Fruit fly (Drosophila melanogaster) whole organism, embryonic: ENCODE results near the gene Jhbp11.

Source experiments
- Abd-B ChIP-seq: fragments of 200-800 bp; sonication (Bioruptor generic); optimal IDR thresholded peaks from 2 replicates; lab custom pipeline; 2018; ENCODE audit warnings: missing biosample characterization, mild to moderate bottlenecking, missing genetic modification characterization, moderate library complexity
- BEAF-32 ChIP-seq: fragments of 200-800 bp; sonication (Bioruptor generic); optimal IDR thresholded peaks from 3 replicates; lab custom pipeline; 2017; ENCODE audit warnings: missing biosample characterization, missing genetic modification characterization, mild to moderate bottlenecking, moderate library complexity, missing genetic modification reagents
- CG10431 ChIP-seq: fragments of 200-800 bp; sonication (Bioruptor generic); optimal IDR thresholded peaks from 3 replicates; lab custom pipeline; 2018; ENCODE audit warnings: missing biosample characterization, mild to moderate bottlenecking, missing genetic modification characterization
- CG10979 ChIP-seq: fragments of 200-800 bp; sonication (Bioruptor generic); optimal IDR thresholded peaks from 2 replicates; lab custom pipeline; 2018; ENCODE audit warnings: missing biosample characterization, mild to moderate bottlenecking, missing genetic modification characterization, moderate library complexity
- CG11247 ChIP-seq: fragments of 200-800 bp; sonication (Bioruptor generic); IDR thresholded peaks from 2 replicates; pipeline ENCODE4 v1.3.6; 2022; ENCODE audit warnings: missing biosample characterization, missing genetic modification characterization
- CG11504 ChIP-seq: fragments of 200-800 bp; sonication (Bioruptor generic); optimal IDR thresholded peaks from 3 replicates; lab custom pipeline; 2019; ENCODE audit warnings: missing biosample characterization, mild to moderate bottlenecking, missing genetic modification characterization, moderate library complexity
- CG15601 ChIP-seq: fragments of 200-800 bp; sonication (Bioruptor generic); optimal IDR thresholded peaks from 3 replicates; lab custom pipeline; 2019; ENCODE audit warnings: missing biosample characterization, mild to moderate bottlenecking, missing genetic modification characterization, moderate library complexity
- CG1647 ChIP-seq: fragments of 200-800 bp; sonication (Bioruptor generic); optimal IDR thresholded peaks from 3 replicates; lab custom pipeline; 2016; ENCODE audit warnings: missing biosample characterization, missing genetic modification characterization
- CG17361 ChIP-seq: fragments of 200-800 bp; sonication (Bioruptor generic); IDR thresholded peaks from 3 replicates; pipeline ENCODE4 v1.3.6; 2022; ENCODE audit warnings: missing biosample characterization, missing genetic modification characterization
- CG2120 ChIP-seq: fragments of 200-800 bp; sonication (Bioruptor generic); optimal IDR thresholded peaks from 3 replicates; lab custom pipeline; 2016; ENCODE audit warnings: missing biosample characterization, missing genetic modification characterization
- CG2678 ChIP-seq: fragments of 200-800 bp; sonication (Bioruptor generic); optimal IDR thresholded peaks from 3 replicates; lab custom pipeline; 2019; ENCODE audit warnings: missing biosample characterization, mild to moderate bottlenecking, missing genetic modification characterization, moderate library complexity
- CG32767 ChIP-seq: fragments of 200-800 bp; sonication (Bioruptor generic); IDR thresholded peaks from 2 replicates; pipeline ENCODE4 v1.3.6; 2022; ENCODE audit warnings: missing biosample characterization, missing genetic modification characterization
- CG34376 ChIP-seq: fragments of 200-800 bp; sonication (Bioruptor generic); optimal IDR thresholded peaks from 2 replicates; lab custom pipeline; 2018; ENCODE audit warnings: missing biosample characterization, mild to moderate bottlenecking, missing genetic modification characterization
- CG4424 ChIP-seq: fragments of 200-800 bp; sonication (Bioruptor generic); optimal IDR thresholded peaks from 3 replicates; lab custom pipeline; 2016; ENCODE audit warnings: missing biosample characterization, missing genetic modification characterization
- CG6765 ChIP-seq: fragments of 200-800 bp; sonication (Bioruptor generic); optimal IDR thresholded peaks from 3 replicates; lab custom pipeline; 2017; ENCODE audit warnings: missing biosample characterization, mild to moderate bottlenecking, missing genetic modification characterization
- CG7357 ChIP-seq: fragments of 200-800 bp; sonication (Bioruptor generic); IDR thresholded peaks from 3 replicates; pipeline ENCODE4 v1.3.6; 2022; ENCODE audit warnings: missing biosample characterization, missing genetic modification characterization
- CG7745 ChIP-seq: fragments of 200-800 bp; sonication (Bioruptor generic); optimal IDR thresholded peaks from 2 replicates; lab custom pipeline; 2018; ENCODE audit warnings: missing biosample characterization, mild to moderate bottlenecking, missing genetic modification characterization, moderate library complexity
- CG7839 ChIP-seq: fragments of 200-800 bp; sonication (Bioruptor generic); optimal IDR thresholded peaks from 3 replicates; lab custom pipeline; 2018; ENCODE audit warnings: missing biosample characterization, mild to moderate bottlenecking, missing genetic modification characterization, moderate library complexity
- CG7928 ChIP-seq: fragments of 200-800 bp; sonication (Bioruptor generic); optimal IDR thresholded peaks from 2 replicates; lab custom pipeline; 2017; ENCODE audit warnings: missing biosample characterization, mild to moderate bottlenecking, missing genetic modification characterization
- CG8281 ChIP-seq: fragments of 200-800 bp; sonication (Bioruptor generic); optimal IDR thresholded peaks from 2 replicates; lab custom pipeline; 2018; ENCODE audit warnings: missing biosample characterization, mild to moderate bottlenecking, missing genetic modification characterization, moderate library complexity
- CG8290 ChIP-seq, 3 experiments: fragments of 200-800 bp; sonication (Bioruptor generic); optimal IDR thresholded peaks; 2 replicates each; lab custom pipeline; 2016 to 2019; ENCODE audit warnings: missing biosample characterization in 3 of 3, missing genetic modification characterization in 3 of 3, mild to moderate bottlenecking in 2 of 3, moderate library complexity in 1 of 3
- CrebB ChIP-seq: fragments of 200-800 bp; sonication (Bioruptor generic); optimal IDR thresholded peaks from 3 replicates; lab custom pipeline; 2018; ENCODE audit warnings: missing biosample characterization, mild to moderate bottlenecking, missing genetic modification characterization
- Dad ChIP-seq: fragments of 200-800 bp; sonication (Bioruptor generic); optimal IDR thresholded peaks from 3 replicates; lab custom pipeline; 2016; ENCODE audit warnings: missing biosample characterization, missing genetic modification characterization
- ERR ChIP-seq: fragments of 200-800 bp; sonication (Bioruptor generic); optimal IDR thresholded peaks from 2 replicates; lab custom pipeline; 2016; ENCODE audit warnings: missing biosample characterization, missing genetic modification characterization
- H2.0 ChIP-seq: fragments of 200-800 bp; sonication (Bioruptor generic); IDR thresholded peaks from 2 replicates; pipeline ENCODE4 v1.3.6; 2022; ENCODE audit warnings: missing biosample characterization, missing genetic modification characterization
- Hr78 ChIP-seq, 2 experiments: fragments of 200-800 bp in 1 of 2; fragments of >200 bp in 1 of 2; sonication (Bioruptor generic) in 1 of 2; optimal IDR thresholded peaks; 2 replicates each; lab custom pipeline; 2017 to 2019; ENCODE audit warnings: missing biosample characterization in 2 of 2, missing genetic modification characterization in 2 of 2, mild to moderate bottlenecking in 1 of 2, moderate library complexity in 1 of 2
- MTF-1 ChIP-seq: fragments of 200-800 bp; sonication (Bioruptor generic); optimal IDR thresholded peaks from 2 replicates; lab custom pipeline; 2018; ENCODE audit warnings: missing biosample characterization, mild to moderate bottlenecking, missing genetic modification characterization, borderline replicate concordance
- Med ChIP-seq: fragments of 200-800 bp; sonication (Bioruptor generic); peaks from one replicate; lab custom pipeline; 2016; ENCODE audit warnings: missing biosample characterization, missing genetic modification characterization, mild to moderate bottlenecking, inconsistent platforms, moderate library complexity
- NFAT ChIP-seq: fragments of 200-800 bp; sonication (Bioruptor generic); IDR thresholded peaks from 2 replicates; pipeline ENCODE4 v1.3.6; 2022; ENCODE audit warnings: missing biosample characterization, missing genetic modification characterization
- Sox102F ChIP-seq: fragments of 200-800 bp; sonication (Bioruptor generic); optimal IDR thresholded peaks from 2 replicates; lab custom pipeline; 2018; ENCODE audit warnings: missing biosample characterization, mild to moderate bottlenecking, missing genetic modification characterization, moderate library complexity
- ap ChIP-seq: fragments of 200-800 bp; sonication (Bioruptor generic); IDR thresholded peaks from 2 replicates; pipeline ENCODE4 v1.3.6; 2022; ENCODE audit warnings: missing biosample characterization, missing genetic modification characterization
- chif ChIP-seq, 2 experiments: fragments of 200-800 bp; sonication (Bioruptor generic); optimal IDR thresholded peaks; 3 replicates each; lab custom pipeline; 2016; ENCODE audit warnings: missing biosample characterization in 2 of 2, missing genetic modification characterization in 2 of 2
- chinmo ChIP-seq: fragments of 200-800 bp; sonication (Bioruptor generic); IDR thresholded peaks from 4 replicates; pipeline ENCODE4 v1.3.6; 2022; ENCODE audit warnings: missing biosample characterization, missing genetic modification characterization; ENCODE audit not compliant: partially characterized antibody
- cwo ChIP-seq: fragments of 200-800 bp; sonication (Bioruptor generic); optimal IDR thresholded peaks from 3 replicates; lab custom pipeline; 2017; ENCODE audit warnings: missing biosample characterization, missing genetic modification characterization, mild to moderate bottlenecking, moderate library complexity, missing genetic modification reagents
- fd64A ChIP-seq: fragments of 200-800 bp; sonication (Bioruptor generic); optimal IDR thresholded peaks from 3 replicates; lab custom pipeline; 2018; ENCODE audit warnings: missing biosample characterization, mild to moderate bottlenecking, missing genetic modification characterization
- ftz-f1 ChIP-seq: fragments of 200-800 bp; sonication (Bioruptor generic); optimal IDR thresholded peaks from 2 replicates; lab custom pipeline; 2016; ENCODE audit warnings: missing biosample characterization, missing genetic modification characterization
- gem ChIP-seq: fragments of 200-800 bp; sonication (Bioruptor generic); optimal IDR thresholded peaks from 2 replicates; lab custom pipeline; 2019; ENCODE audit warnings: missing biosample characterization, mild to moderate bottlenecking, missing genetic modification characterization, moderate library complexity
- grn ChIP-seq: fragments of 200-800 bp; sonication (Bioruptor generic); optimal IDR thresholded peaks from 3 replicates; lab custom pipeline; 2017; ENCODE audit warnings: missing biosample characterization, missing genetic modification characterization
- hbn ChIP-seq: fragments of 200-800 bp; sonication (Bioruptor generic); IDR thresholded peaks from 2 replicates; pipeline ENCODE4 v1.3.6; 2022; ENCODE audit warnings: missing biosample characterization, missing genetic modification characterization; ENCODE audit not compliant: partially characterized antibody
- lab ChIP-seq: fragments of 200-800 bp; sonication (Bioruptor generic); optimal IDR thresholded peaks from 3 replicates; lab custom pipeline; 2017; ENCODE audit warnings: missing biosample characterization, missing genetic modification characterization, mild to moderate bottlenecking, moderate library complexity, missing genetic modification reagents
- org-1 ChIP-seq: fragments of 200-800 bp; sonication (Bioruptor generic); optimal IDR thresholded peaks from 2 replicates; lab custom pipeline; 2017; ENCODE audit warnings: missing biosample characterization, missing genetic modification characterization
- scrt ChIP-seq: fragments of 200-800 bp; sonication (Bioruptor generic); optimal IDR thresholded peaks from 2 replicates; lab custom pipeline; 2018; ENCODE audit warnings: missing biosample characterization, mild to moderate bottlenecking, missing genetic modification characterization, moderate library complexity
- sd ChIP-seq: fragments of 200-800 bp; sonication (Bioruptor generic); optimal IDR thresholded peaks from 3 replicates; lab custom pipeline; 2018; ENCODE audit warnings: missing biosample characterization, mild to moderate bottlenecking, missing genetic modification characterization, moderate library complexity
- sima ChIP-seq: fragments of 200-800 bp; sonication (Bioruptor generic); optimal IDR thresholded peaks from 2 replicates; lab custom pipeline; 2016; ENCODE audit warnings: missing biosample characterization, missing genetic modification characterization
- sr ChIP-seq: fragments of 200-800 bp; sonication (Bioruptor generic); IDR thresholded peaks from 3 replicates; pipeline ENCODE4 v1.3.6; 2022; ENCODE audit warnings: missing biosample characterization, missing genetic modification characterization
- vvl ChIP-seq: fragments of 200-800 bp; sonication (Bioruptor generic); IDR thresholded peaks from 2 replicates; pipeline ENCODE4 v1.3.6; 2022; ENCODE audit warnings: missing biosample characterization, missing genetic modification characterization

Gene Jhbp11

DNA sequence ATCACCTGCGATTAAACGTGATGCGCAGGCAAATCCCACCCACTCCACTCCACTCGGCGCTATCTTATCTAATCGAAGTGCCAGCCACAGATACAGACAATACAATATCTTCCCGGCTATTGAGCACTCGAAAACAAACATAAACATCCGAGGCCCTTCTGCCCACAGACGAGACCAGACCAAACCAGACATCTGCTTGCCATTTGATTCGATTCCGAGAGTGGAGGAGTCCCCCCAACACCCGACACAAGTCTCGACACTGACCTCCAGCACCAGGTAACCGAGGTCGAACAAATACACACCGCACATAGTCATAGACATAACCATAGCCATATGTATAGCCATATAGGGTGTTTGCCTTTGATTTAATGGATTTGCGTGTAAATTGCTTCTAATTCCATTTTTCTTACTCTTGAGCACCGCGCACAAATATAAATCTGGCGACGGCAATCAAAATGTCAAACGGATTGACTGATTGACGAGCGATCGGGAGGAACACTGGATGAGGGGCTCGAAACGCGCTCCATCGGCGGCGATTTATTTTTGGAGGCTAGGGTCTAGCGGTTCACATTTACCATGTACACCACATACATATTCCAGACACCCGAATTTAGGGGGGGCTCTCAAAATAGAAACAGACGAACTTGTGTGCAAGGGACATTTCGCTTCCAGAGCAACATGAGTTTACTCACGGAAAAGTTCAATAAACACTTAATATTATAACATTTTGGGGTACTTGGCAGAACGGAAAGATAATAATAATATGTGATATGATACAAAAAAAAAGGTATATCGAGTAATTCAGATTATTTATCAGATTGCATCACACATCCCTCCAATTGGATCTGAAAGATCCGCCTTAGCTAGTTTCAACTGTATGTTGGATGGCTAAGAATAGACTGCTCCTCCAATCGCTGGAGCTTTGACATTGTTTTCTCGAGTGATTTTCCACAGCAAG is 48.1 kb downstream of the Jhbp11 start (continued):
- no peak for TF ChIP-seq ap (GFP tag; lab: Robert Waterston, UW)
- no peak for TF ChIP-seq CG17361 (GFP tag; lab: Robert Waterston, UW)
- peak; percentile 28 for TF ChIP-seq Sox102F
- no peak for TF ChIP-seq CG4424 (GFP tag; lab: Kevin White, UChicago)
- peak; percentile 21 for TF ChIP-seq CG7839 (tag; lab: Kevin White, UChicago)
- TF ChIP-seq BEAF-32, result no peak
- peak; percentile 18 for TF ChIP-seq org-1 (GFP tag; lab: Kevin White, UChicago)
- peak; percentile 24 for TF ChIP-seq CG2120 (GFP tag; lab: Kevin White, UChicago)
- TF ChIP-seq CG7928, result no peak
- peak; percentile 28 for TF ChIP-seq CG7745 (tag; lab: Kevin White, UChicago)
- TF ChIP-seq fd64A (GFP tag; lab: Kevin White, UChicago), result peak; percentile 31
- no peak for TF ChIP-seq ERR (GFP tag; lab: Kevin White, UChicago)
- no peak for TF ChIP-seq CG8290 (GFP tag; optimal IDR thresholded peaks at IDR 0.05; lab: Kevin White, UChicago)
- peak in 1 of 2 experiments; percentile 19 for TF ChIP-seq CG8290 (tag; optimal IDR thresholded peaks at IDR 0.05; lab: Kevin White, UChicago)
- TF ChIP-seq CG10431, result peak; percentile 73
- no peak for TF ChIP-seq vvl (GFP tag; lab: Robert Waterston, UW)
- TF ChIP-seq Dad (GFP tag; lab: Kevin White, UChicago), result no peak
- no peak for TF ChIP-seq NFAT
- no peak for TF ChIP-seq hbn (GFP tag; lab: Robert Waterston, UW)
- peak; percentile 10 for TF ChIP-seq CG11504 (tag; lab: Kevin White, UChicago)
- peak; percentile 18 for TF ChIP-seq CG10979 (tag; lab: Kevin White, UChicago)
- peak; percentile 18 for TF ChIP-seq lab (GFP tag; lab: Kevin White, UChicago)
- peak; percentile 18 for TF ChIP-seq CrebB
- TF ChIP-seq Med (GFP tag; lab: Kevin White, UChicago), result peak; percentile 60
- TF ChIP-seq Hr78 (GFP tag; optimal IDR thresholded peaks at IDR 0.05; lab: Kevin White, UChicago), result peak in 1 of 2 experiments; percentile 79
- TF ChIP-seq cwo (GFP tag; lab: Kevin White, UChicago), result peak; percentile 57
- no peak for TF ChIP-seq sr (GFP tag; lab: Robert Waterston, UW)
- peak; percentile 60 for TF ChIP-seq gem (tag; lab: Kevin White, UChicago)
- TF ChIP-seq CG8281 (tag; lab: Kevin White, UChicago), result peak; percentile 91
- TF ChIP-seq CG2678 (tag; lab: Kevin White, UChicago), result peak; percentile 47
- no peak for TF ChIP-seq CG1647 (GFP tag; lab: Kevin White, UChicago)
- no peak for TF ChIP-seq H2.0 (GFP tag; lab: Robert Waterston, UW)
- TF ChIP-seq grn (GFP tag; lab: Kevin White, UChicago), result peak; percentile 83
- no peak for TF ChIP-seq CG11247 (GFP tag; lab: Robert Waterston, UW)
- TF ChIP-seq CG34376 (GFP tag; lab: Kevin White, UChicago), result peak; percentile 38
- TF ChIP-seq CG7357 (GFP tag; lab: Robert Waterston, UW), result no peak

DNA sequence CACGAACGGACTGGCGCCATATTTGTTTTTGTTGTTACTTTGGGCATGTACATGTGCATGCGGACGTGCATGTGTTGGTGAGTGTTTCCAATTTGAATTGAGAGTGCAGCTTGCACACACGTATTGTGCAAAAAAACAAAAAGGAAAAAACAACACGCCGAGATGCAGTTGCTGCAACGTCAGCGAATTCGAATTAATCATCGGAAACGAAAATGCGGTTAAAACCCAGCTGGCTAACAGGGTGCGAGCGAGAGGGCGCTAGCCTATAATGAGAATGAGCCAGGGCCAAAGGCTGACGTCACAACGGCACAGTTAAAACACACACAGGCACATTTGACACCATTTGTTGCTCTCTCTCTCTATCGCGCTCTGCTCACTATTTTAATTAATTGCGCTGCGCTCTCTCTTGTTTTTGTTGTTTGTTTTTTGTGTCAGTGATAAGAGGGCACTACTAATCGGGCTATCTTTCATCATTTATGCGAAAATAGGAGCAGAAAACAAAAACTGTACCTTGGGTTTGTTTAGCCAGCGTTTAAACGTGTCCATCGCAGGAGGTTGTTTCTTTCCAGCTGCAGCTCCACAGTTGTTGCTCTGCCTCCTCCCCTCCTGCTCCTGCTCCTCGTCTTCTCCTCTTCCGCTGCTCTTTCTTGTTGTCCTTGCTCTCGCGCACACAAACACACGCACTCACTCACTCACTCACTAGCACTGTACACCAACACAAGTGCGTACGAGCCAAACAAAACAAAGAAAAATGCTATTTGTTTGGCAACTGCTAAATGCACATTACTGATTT is 49.0 kb downstream of the Jhbp11 start:
- no peak for TF ChIP-seq MTF-1 (GFP tag; lab: Kevin White, UChicago)
- TF ChIP-seq Abd-B, result no peak
- TF ChIP-seq ftz-f1 (GFP tag; lab: Kevin White, UChicago), result peak; percentile 68
- TF ChIP-seq sima (GFP tag; lab: Kevin White, UChicago), result no peak
- TF ChIP-seq chif (GFP tag; optimal IDR thresholded peaks at IDR 0.05; lab: Kevin White, UChicago), result no peak
- TF ChIP-seq sd (tag; lab: Kevin White, UChicago), result peak; percentile 18
- no peak for TF ChIP-seq chinmo (GFP tag; lab: Robert Waterston, UW)
- no peak for TF ChIP-seq CG32767
- TF ChIP-seq CG6765, result no peak
- TF ChIP-seq CG15601 (tag; lab: Kevin White, UChicago), result no peak
- TF ChIP-seq scrt (GFP tag; lab: Kevin White, UChicago), result peak; percentile 41
